Worm (Caenorhabditis elegans) whole organism, midembryonic: ENCODE data around the gene sdz-11.

Source experiments
- flt-1 ChIP-seq: fragments of 200-800 bp; sonication (Bioruptor generic); IDR thresholded peaks from 2 replicates; pipeline ENCODE4 v1.3.6; 2022; ENCODE audit warnings: missing genetic modification characterization, missing compliant biosample characterization
- klf-2 ChIP-seq: fragments of 200-800 bp; sonication (Bioruptor generic); conservative IDR thresholded peaks from 2 replicates; pipeline ENCODE4 v1.3.6; 2022; ENCODE audit warnings: missing genetic modification reagents, missing genetic modification characterization, missing compliant biosample characterization
- med-1 ChIP-seq: sonication (generic microtip); optimal IDR thresholded peaks from 2 replicates; lab custom pipeline; 2017; ENCODE audit warnings: missing genetic modification characterization, mild to moderate bottlenecking, missing compliant biosample characterization, antibody characterized with exemption, missing genetic modification reagents; ENCODE audit not compliant: insufficient read depth
- ref-1 ChIP-seq: fragments of 200-800 bp; sonication (Bioruptor generic); conservative IDR thresholded peaks from 2 replicates; pipeline ENCODE4 v1.3.6; 2022; ENCODE audit warnings: missing genetic modification reagents, missing genetic modification characterization, missing compliant biosample characterization
- tab-1 ChIP-seq: fragments of 200-800 bp; sonication (Bioruptor generic); IDR thresholded peaks from 2 replicates; pipeline ENCODE4 v1.3.6; 2022; ENCODE audit warnings: missing genetic modification characterization, missing compliant biosample characterization
- ztf-29 ChIP-seq: fragments of 200-800 bp; sonication (Bioruptor generic); IDR thresholded peaks from 2 replicates; pipeline ENCODE4 v1.3.6; 2022; ENCODE audit warnings: missing genetic modification reagents, missing genetic modification characterization, missing compliant biosample characterization

ce11 chrII:3727996-3728395, 24.1 kb downstream of the sdz-11 start, which contains the start of gene C46E10.8:
- TF ChIP-seq flt-1 (no peak), ztf-29 (no peak), med-1 (no peak), tab-1 (no peak), klf-2 (no peak), ref-1 (GFP tag; lab: Robert Waterston, UW) (no peak)
